ENCODE assay signal across 1 fruit fly cellular context in genomic region chr3L:223019-223902, dm6.
A peak's percentile ranks its signal among the peaks of the same experiment; 100 is the strongest.
TF ChIP-seq lines count a peak whose summit lies in the region.

Gene pyx (minus strand): TSS chr3L:223069.
Gene CG33229 (plus strand): TSS chr3L:223852.

TF ChIP-seq in whole organism, embryonic, 481 proteins besides CTCF, POLR2A, EP300 and RAD21 (continued from another document and continues in another):
- TF ChIP-seq CHES-1-like (GFP tag; optimal IDR thresholded peaks at IDR 0.05; lab: Kevin White, UChicago) (peak; percentile 85), CG31441 (GFP tag; IDR thresholded peaks at IDR 0.05; lab: Robert Waterston, UW) (peak; percentile 80; the same call in 1 of the 2 replicates), CG6272 (GFP tag; IDR thresholded peaks at IDR 0.05; lab: Robert Waterston, UW) (peak; percentile 77), CG17359 (tag; optimal IDR thresholded peaks at IDR 0.05; lab: Kevin White, UChicago) (peak; percentile 78), CG11696 (GFP tag; IDR thresholded peaks at IDR 0.05; lab: Robert Waterston, UW) (peak; percentile 71), CG18262 (tag; optimal IDR thresholded peaks at IDR 0.05; lab: Kevin White, UChicago) (peak; percentile 84), unpg (GFP tag; optimal IDR thresholded peaks at IDR 0.05; lab: Kevin White, UChicago) (peak; percentile 74), z (GFP tag; IDR thresholded peaks at IDR 0.05; lab: Robert Waterston, UW) (no peak), slp2 (GFP tag; optimal IDR thresholded peaks at IDR 0.05; lab: Kevin White, UChicago) (peak; percentile 69), CG14710 (tag; optimal IDR thresholded peaks at IDR 0.05; lab: Kevin White, UChicago) (peak; percentile 77), CG3726 (GFP tag; IDR thresholded peaks at IDR 0.05; lab: Robert Waterston, UW) (0 out of 3 replicates have a peak, but pooled peaks have one; percentile 56), dmrt11E (tag; optimal IDR thresholded peaks at IDR 0.05; lab: Kevin White, UChicago) (peak; percentile 68), peb (GFP tag; IDR thresholded peaks at IDR 0.05; lab: Robert Waterston, UW) (peak; percentile 63), CG33213 (GFP tag; optimal IDR thresholded peaks at IDR 0.05; lab: Kevin White, UChicago) (peak; percentile 31), gce (GFP tag; IDR thresholded peaks at IDR 0.05; lab: Robert Waterston, UW) (peak; percentile 60; the same call in 2 of the 3 replicates), wek (GFP tag; optimal IDR thresholded peaks at IDR 0.05; lab: Kevin White, UChicago) (peak; percentile 98), Oli (tag; optimal IDR thresholded peaks at IDR 0.05; lab: Kevin White, UChicago) (peak; percentile 87), CG13775 (GFP tag; optimal IDR thresholded peaks at IDR 0.05; lab: Kevin White, UChicago) (peak; percentile 90), CG18011 (GFP tag; optimal IDR thresholded peaks at IDR 0.05; lab: Kevin White, UChicago) (peak; percentile 57), CG4360 (GFP tag; IDR thresholded peaks at IDR 0.05; lab: Robert Waterston, UW) (no peak), bab2 (GFP tag; optimal IDR thresholded peaks at IDR 0.05; lab: Kevin White, UChicago) (peak; percentile 87), CG33557 (GFP tag; optimal IDR thresholded peaks at IDR 0.05; lab: Kevin White, UChicago) (peak; percentile 41), p53 (GFP tag; optimal IDR thresholded peaks at IDR 0.05; lab: Kevin White, UChicago) (no peak), CG15073 (GFP tag; optimal IDR thresholded peaks at IDR 0.05; lab: Kevin White, UChicago) (peak; percentile 51), CG7928 (GFP tag; optimal IDR thresholded peaks at IDR 0.05; lab: Kevin White, UChicago) (peak; percentile 92), H2.0 (GFP tag; IDR thresholded peaks at IDR 0.05; lab: Robert Waterston, UW) (peak; percentile 75), Lhr (GFP tag; optimal IDR thresholded peaks at IDR 0.05; lab: Kevin White, UChicago) (peak; percentile 31), CG3838 (GFP tag; optimal IDR thresholded peaks at IDR 0.05; lab: Kevin White, UChicago) (peak; percentile 56), ci (GFP tag; IDR thresholded peaks at IDR 0.05; lab: Robert Waterston, UW) (peak; percentile 64), CoRest (tag; optimal IDR thresholded peaks at IDR 0.05; lab: Kevin White, UChicago) (peak; percentile 94), oc (tag; optimal IDR thresholded peaks at IDR 0.05; lab: Kevin White, UChicago) (peak; percentile 72), CG9609 (GFP tag; optimal IDR thresholded peaks at IDR 0.05; lab: Kevin White, UChicago) (peak; percentile 88), CG16863 (GFP tag; optimal IDR thresholded peaks at IDR 0.05; lab: Kevin White, UChicago) (peak; percentile 70), CG13624 (GFP tag; optimal IDR thresholded peaks at IDR 0.05; lab: Kevin White, UChicago) (peak; percentile 71), pb (GFP tag; optimal IDR thresholded peaks at IDR 0.05; lab: Kevin White, UChicago) (peak; percentile 44), nerfin-2 (GFP tag; IDR thresholded peaks at IDR 0.05; lab: Robert Waterston, UW; ENCODE audit: partially characterized antibody) (no peak), CG11695 (GFP tag; IDR thresholded peaks at IDR 0.05; lab: Robert Waterston, UW) (peak; percentile 69; the same call in 1 of the 3 replicates), ham (GFP tag; IDR thresholded peaks at IDR 0.05; lab: Robert Waterston, UW) (peak; percentile 18; the same call in 1 of the 2 replicates), CG9876 (GFP tag; optimal IDR thresholded peaks at IDR 0.05; lab: Kevin White, UChicago) (peak; percentile 78), CG1603 (tag; optimal IDR thresholded peaks at IDR 0.05; lab: Kevin White, UChicago) (peak; percentile 67), CrebB (tag; optimal IDR thresholded peaks at IDR 0.05; lab: Kevin White, UChicago) (peak; percentile 14), mam (GFP tag; optimal IDR thresholded peaks at IDR 0.05; lab: Kevin White, UChicago) (peak; percentile 90), CG11093 (GFP tag; IDR thresholded peaks at IDR 0.05; lab: Robert Waterston, UW) (peak; percentile 75), shn (GFP tag; optimal IDR thresholded peaks at IDR 0.05; lab: Kevin White, UChicago) (peak; percentile 78), Atf-2 (GFP tag; optimal IDR thresholded peaks at IDR 0.05; lab: Kevin White, UChicago) (peak; percentile 78), CG2129 (GFP tag; IDR thresholded peaks at IDR 0.05; lab: Robert Waterston, UW; ENCODE audit: partially characterized antibody) (no peak), CG17912 (GFP tag; optimal IDR thresholded peaks at IDR 0.05; lab: Kevin White, UChicago) (peak; percentile 67), CG10209 (GFP tag; optimal IDR thresholded peaks at IDR 0.05; lab: Kevin White, UChicago) (peak; percentile 85), Drgx (GFP tag; IDR thresholded peaks at IDR 0.05; lab: Robert Waterston, UW) (peak; percentile 77), crc (GFP tag; optimal IDR thresholded peaks at IDR 0.05; lab: Kevin White, UChicago) (peak; percentile 60), CG5180 (GFP tag; optimal IDR thresholded peaks at IDR 0.05; lab: Kevin White, UChicago) (peak; percentile 73), yki (optimal IDR thresholded peaks at IDR 0.05; lab: Kevin White, UChicago) (no peak), CG32767 (GFP tag; IDR thresholded peaks at IDR 0.05; lab: Robert Waterston, UW) (peak; percentile 8; the same call in 1 of the 2 replicates), exex (tag; optimal IDR thresholded peaks at IDR 0.05; lab: Kevin White, UChicago) (peak; percentile 60), CG4617 (GFP tag; optimal IDR thresholded peaks at IDR 0.05; lab: Kevin White, UChicago; ENCODE audit: borderline replicate concordance) (peak; percentile 63), CG12942 (GFP tag; optimal IDR thresholded peaks at IDR 0.05; lab: Kevin White, UChicago) (peak; percentile 85), CG43689 (GFP tag; IDR thresholded peaks at IDR 0.05; lab: Robert Waterston, UW) (peak; percentile 60), CG4282 (GFP tag; optimal IDR thresholded peaks at IDR 0.05; lab: Kevin White, UChicago) (no peak), CG7372 (GFP tag; IDR thresholded peaks at IDR 0.05; lab: Robert Waterston, UW) (peak; percentile 87), CG11398 (GFP tag; optimal IDR thresholded peaks at IDR 0.05; lab: Kevin White, UChicago) (no peak), emc (GFP tag; optimal IDR thresholded peaks at IDR 0.05; lab: Kevin White, UChicago) (peak; percentile 57), cas (GFP tag; IDR thresholded peaks at IDR 0.05; lab: Robert Waterston, UW) (peak; percentile 88), prd (optimal IDR thresholded peaks at IDR 0.05; lab: Kevin White, UChicago) (no peak), prd (GFP tag; IDR thresholded peaks at IDR 0.05; lab: Robert Waterston, UW) (peak; percentile 83), ac (GFP tag; optimal IDR thresholded peaks at IDR 0.05; lab: Kevin White, UChicago) (no peak), ind (GFP tag; optimal IDR thresholded peaks at IDR 0.05; lab: Kevin White, UChicago) (peak; percentile 89), CG14860 (GFP tag; IDR thresholded peaks at IDR 0.05; lab: Robert Waterston, UW; ENCODE audit: partially characterized antibody) (no peak), CkIIα-i1 (GFP tag; IDR thresholded peaks at IDR 0.05; lab: Robert Waterston, UW) (0 out of 2 replicates have a peak, but pooled peaks have one; percentile 11), jing (GFP tag; optimal IDR thresholded peaks at IDR 0.05; lab: Kevin White, UChicago) (no peak), ara (GFP tag; IDR thresholded peaks at IDR 0.05; lab: Robert Waterston, UW) (peak; percentile 58), YL-1 (GFP tag; optimal IDR thresholded peaks at IDR 0.05; lab: Kevin White, UChicago) (no peak), Nf-YC (tag; optimal IDR thresholded peaks at IDR 0.05; lab: Kevin White, UChicago) (peak; percentile 81), bigmax (GFP tag; optimal IDR thresholded peaks at IDR 0.05; lab: Kevin White, UChicago) (no peak), insv (GFP tag; optimal IDR thresholded peaks at IDR 0.05; lab: Kevin White, UChicago) (peak in 1 of 2 experiments; percentile 57), Stat92E (GFP tag; optimal IDR thresholded peaks at IDR 0.05; lab: Kevin White, UChicago) (no peak), Sry-β (GFP tag; optimal IDR thresholded peaks at IDR 0.05; lab: Kevin White, UChicago) (no peak), en (GFP tag; optimal IDR thresholded peaks at IDR 0.05; lab: Kevin White, UChicago) (peak; percentile 36), vvl (GFP tag; IDR thresholded peaks at IDR 0.05; lab: Robert Waterston, UW) (peak; percentile 76), h (optimal IDR thresholded peaks at IDR 0.05; lab: Kevin White, UChicago) (no peak), gsb-n (tag; optimal IDR thresholded peaks at IDR 0.05; lab: Kevin White, UChicago) (no peak), Dek (tag; optimal IDR thresholded peaks at IDR 0.05; lab: Kevin White, UChicago) (peak; percentile 92), CG2875 (GFP tag; optimal IDR thresholded peaks at IDR 0.05; lab: Kevin White, UChicago) (peak; percentile 33), dan (GFP tag; IDR thresholded peaks at IDR 0.05; lab: Robert Waterston, UW) (0 out of 2 replicates have a peak, but pooled peaks have one; percentile 14), odd (GFP tag; optimal IDR thresholded peaks at IDR 0.05; lab: Kevin White, UChicago) (peak; percentile 45), Xbp1 (GFP tag; optimal IDR thresholded peaks at IDR 0.05; lab: Kevin White, UChicago) (peak; percentile 91), Dll (GFP tag; IDR thresholded peaks at IDR 0.05; lab: Robert Waterston, UW; ENCODE audit: partially characterized antibody) (0 out of 4 replicates have a peak, but pooled peaks have one; percentile 26), sima (GFP tag; optimal IDR thresholded peaks at IDR 0.05; lab: Kevin White, UChicago) (peak; percentile 41), org-1 (GFP tag; optimal IDR thresholded peaks at IDR 0.05; lab: Kevin White, UChicago) (peak; percentile 64), CG32772 (GFP tag; IDR thresholded peaks at IDR 0.05; lab: Robert Waterston, UW) (peak; percentile 74; the same call in 1 of the 2 replicates), Atf3 (GFP tag; optimal IDR thresholded peaks at IDR 0.05; lab: Kevin White, UChicago) (peak; percentile 80), CG4854 (GFP tag; optimal IDR thresholded peaks at IDR 0.05; lab: Kevin White, UChicago) (peak; percentile 80), CG34376 (GFP tag; optimal IDR thresholded peaks at IDR 0.05; lab: Kevin White, UChicago) (peak; percentile 54), Spps (tag; optimal IDR thresholded peaks at IDR 0.05; lab: Kevin White, UChicago) (no peak), CG3407 (GFP tag; optimal IDR thresholded peaks at IDR 0.05; lab: Kevin White, UChicago) (peak; percentile 58), br (optimal IDR thresholded peaks at IDR 0.05; lab: Kevin White, UChicago) (no peak), Gsc (GFP tag; IDR thresholded peaks at IDR 0.05; lab: Robert Waterston, UW) (no peak; the same call in 1 of the 2 replicates), Rx (GFP tag; IDR thresholded peaks at IDR 0.05; lab: Robert Waterston, UW) (peak; percentile 56), nerfin-1 (tag; optimal IDR thresholded peaks at IDR 0.05; lab: Kevin White, UChicago) (peak; percentile 62), CG15696 (tag; optimal IDR thresholded peaks at IDR 0.05; lab: Kevin White, UChicago) (peak; percentile 78), phol (tag; optimal IDR thresholded peaks at IDR 0.05; lab: Kevin White, UChicago) (peak; percentile 90), Hr3 (GFP tag; optimal IDR thresholded peaks at IDR 0.05; lab: Kevin White, UChicago) (peak; percentile 87), ewg (GFP tag; optimal IDR thresholded peaks at IDR 0.05; lab: Kevin White, UChicago) (peak; percentile 66), CG7357 (GFP tag; IDR thresholded peaks at IDR 0.05; lab: Robert Waterston, UW) (peak; percentile 77), esg (GFP tag; conservative IDR thresholded peaks at IDR 0.05; lab: Robert Waterston, UW) (peak; percentile 77; the same call in 1 of the 2 replicates), TFAM (GFP tag; optimal IDR thresholded peaks at IDR 0.05; lab: Kevin White, UChicago) (peak; percentile 31), tup (GFP tag; optimal IDR thresholded peaks at IDR 0.05; lab: Kevin White, UChicago) (peak; percentile 65), pros (GFP tag; optimal IDR thresholded peaks at IDR 0.05; lab: Kevin White, UChicago) (no peak), pzg (GFP tag; optimal IDR thresholded peaks at IDR 0.05; lab: Kevin White, UChicago) (peak; percentile 57), Meics (GFP tag; optimal IDR thresholded peaks at IDR 0.05; lab: Kevin White, UChicago) (peak; percentile 89), Mes4 (GFP tag; optimal IDR thresholded peaks at IDR 0.05; lab: Kevin White, UChicago) (peak; percentile 57), Antp (GFP tag; optimal IDR thresholded peaks at IDR 0.05; lab: Kevin White, UChicago) (peak; percentile 80), CG4820 (GFP tag; optimal IDR thresholded peaks at IDR 0.05; lab: Kevin White, UChicago) (peak; percentile 81), CG9215 (GFP tag; IDR thresholded peaks at IDR 0.05; lab: Robert Waterston, UW) (peak; percentile 87), disco-r (GFP tag; optimal IDR thresholded peaks at IDR 0.05; lab: Kevin White, UChicago) (peak; percentile 75), Doc2 (GFP tag; IDR thresholded peaks at IDR 0.05; lab: Robert Waterston, UW) (0 out of 2 replicates have a peak, but pooled peaks have one; percentile 45), so (GFP tag; IDR thresholded peaks at IDR 0.05; lab: Robert Waterston, UW) (peak; percentile 60; the same call in 1 of the 3 replicates), Ravus (GFP tag; IDR thresholded peaks at IDR 0.05; lab: Robert Waterston, UW) (peak; percentile 20), HLH54F (GFP tag; optimal IDR thresholded peaks at IDR 0.05; lab: Kevin White, UChicago) (peak; percentile 94), Abd-B (GFP tag; optimal IDR thresholded peaks at IDR 0.05; lab: Kevin White, UChicago) (peak; percentile 91), CG8089 (GFP tag; optimal IDR thresholded peaks at IDR 0.05; lab: Kevin White, UChicago) (peak; percentile 66), kay (GFP tag; optimal IDR thresholded peaks at IDR 0.05; lab: Kevin White, UChicago) (peak; percentile 68), CG17829 (tag; optimal IDR thresholded peaks at IDR 0.05; lab: Kevin White, UChicago) (peak; percentile 71), Eip74EF (GFP tag; optimal IDR thresholded peaks at IDR 0.05; lab: Kevin White, UChicago) (no peak), CG10366 (GFP tag; IDR thresholded peaks at IDR 0.05; lab: Robert Waterston, UW) (peak; percentile 80), pum (GFP tag; optimal IDR thresholded peaks at IDR 0.05; lab: Kevin White, UChicago) (peak; percentile 78), gsb (GFP tag; IDR thresholded peaks at IDR 0.05; lab: Robert Waterston, UW) (peak; percentile 75), CG15601 (tag; optimal IDR thresholded peaks at IDR 0.05; lab: Kevin White, UChicago) (peak; percentile 70), luna (GFP tag; optimal IDR thresholded peaks at IDR 0.05; lab: Kevin White, UChicago) (peak; percentile 38), CG17186 (GFP tag; optimal IDR thresholded peaks at IDR 0.05; lab: Kevin White, UChicago) (peak; percentile 37)
